Worm (Caenorhabditis elegans) whole organism, L1 larva: ENCODE data around the gene npp-15.

Source experiments
- ama-1 ChIP-seq: fragments of 150-350 bp; optimal IDR thresholded peaks from 2 replicates; lab custom pipeline; 2014
- ces-1 ChIP-seq: fragments of 150-350 bp; optimal IDR thresholded peaks from 2 replicates; lab custom pipeline; 2014; ENCODE audit warnings: missing biosample characterization, missing genetic modification reagents, missing genetic modification characterization
- dsc-1 ChIP-seq: sonication (generic microtip); optimal IDR thresholded peaks from 2 replicates; lab custom pipeline; 2016; ENCODE audit warnings: mild to moderate bottlenecking, missing genetic modification characterization, missing compliant biosample characterization
- egl-27 ChIP-seq, 2 experiments: fragments of 150-350 bp in 1 of 2; sonication (generic microtip); optimal IDR thresholded peaks; 3 replicates each; lab custom pipeline; 2017 to 2018; ENCODE audit warnings: missing biosample characterization in 2 of 2, missing genetic modification characterization in 2 of 2, missing genetic modification reagents in 2 of 2
- fos-1 ChIP-seq: fragments of 150-350 bp; optimal IDR thresholded peaks from 2 replicates; lab custom pipeline; 2014; ENCODE audit warnings: missing biosample characterization, missing genetic modification characterization
- jun-1 ChIP-seq: fragments of 150-350 bp; optimal IDR thresholded peaks from 2 replicates; lab custom pipeline; 2014; ENCODE audit warnings: missing biosample characterization, missing genetic modification reagents, missing genetic modification characterization
- lin-13 ChIP-seq: fragments of 150-350 bp; optimal IDR thresholded peaks from 2 replicates; lab custom pipeline; 2014; ENCODE audit warnings: missing biosample characterization, missing genetic modification reagents, missing genetic modification characterization
- lin-39 ChIP-seq: fragments of 150-350 bp; optimal IDR thresholded peaks from 2 replicates; lab custom pipeline; 2014; ENCODE audit warnings: missing biosample characterization, missing genetic modification reagents, missing genetic modification characterization
- nhr-77 ChIP-seq: fragments of 150-350 bp; optimal IDR thresholded peaks from 2 replicates; lab custom pipeline; 2014; ENCODE audit warnings: missing biosample characterization, missing genetic modification characterization
- pax-3 ChIP-seq: fragments of 200-800 bp; sonication (Bioruptor generic); optimal IDR thresholded peaks from 2 replicates; lab custom pipeline; 2018; ENCODE audit warnings: mild to moderate bottlenecking, missing genetic modification characterization, moderate library complexity, missing compliant biosample characterization
- rnt-1 ChIP-seq: sonication (generic microtip); optimal IDR thresholded peaks from 2 replicates; lab custom pipeline; 2016; ENCODE audit warnings: mild to moderate bottlenecking, missing genetic modification characterization, moderate library complexity, missing compliant biosample characterization
- unc-62 ChIP-seq: fragments of 150-350 bp; optimal IDR thresholded peaks from 2 replicates; lab custom pipeline; 2014; ENCODE audit warnings: missing biosample characterization, missing genetic modification reagents, missing genetic modification characterization
- zag-1 ChIP-seq: fragments of 150-350 bp; optimal IDR thresholded peaks from 2 replicates; lab custom pipeline; 2014; ENCODE audit warnings: missing biosample characterization, missing genetic modification characterization
- ztf-4 ChIP-seq: fragments of 150-350 bp; optimal IDR thresholded peaks from 2 replicates; lab custom pipeline; 2014; ENCODE audit warnings: missing biosample characterization, missing genetic modification characterization

DNA sequence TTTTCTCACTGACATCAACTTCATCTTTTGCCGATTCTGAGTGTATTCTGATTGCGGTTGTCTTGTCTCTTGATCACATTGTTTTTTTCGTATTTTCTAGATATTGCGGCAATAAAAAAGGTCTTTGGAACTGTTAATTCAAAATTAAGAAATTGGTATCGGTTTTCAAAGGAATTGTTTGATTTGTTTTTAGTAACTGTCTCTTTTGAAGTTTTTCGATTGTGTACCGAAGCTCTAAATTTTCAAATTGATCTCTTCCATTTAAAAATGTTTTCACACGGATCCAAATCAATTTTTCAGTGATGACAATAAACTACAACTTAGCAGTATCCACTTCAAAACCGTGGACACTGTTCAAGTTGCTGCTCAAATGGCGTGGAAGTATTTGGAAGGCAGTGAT, 28.1 kb upstream of the npp-15 start, which contains the start of gene best-24:
- no peak for TF ChIP-seq lin-39 (tag; lab: Kevin White, UChicago)
- no peak for TF ChIP-seq egl-27 (tag; optimal IDR thresholded peaks at IDR 0.05; lab: Kevin White, UChicago)
- no peak for TF ChIP-seq dsc-1 (tag; lab: Kevin White, UChicago)
- TF ChIP-seq ama-1 (lab: Kevin White, UChicago) = no peak
- TF ChIP-seq lin-13 (GFP tag; lab: Kevin White, UChicago) = no peak
- TF ChIP-seq ztf-4 (tag; lab: Kevin White, UChicago) = no peak
- TF ChIP-seq unc-62 = no peak
- no peak for TF ChIP-seq jun-1 (tag; lab: Kevin White, UChicago)
- no peak for TF ChIP-seq pax-3 (tag; lab: Kevin White, UChicago)
- no peak for TF ChIP-seq ces-1 (GFP tag; lab: Kevin White, UChicago)
- TF ChIP-seq rnt-1 = no peak
- TF ChIP-seq nhr-77 (tag; lab: Kevin White, UChicago) = no peak
- TF ChIP-seq fos-1 (tag; lab: Kevin White, UChicago) = no peak
- TF ChIP-seq zag-1 (tag; lab: Kevin White, UChicago) = no peak
